Worm (Caenorhabditis elegans) whole organism, L3 larva: ENCODE measurements around the gene R07E5.7.

Experiments used
- ama-1 ChIP-seq: fragments of 150-350 bp; optimal IDR thresholded peaks from 2 replicates; lab custom pipeline; 2018
- ceh-9 ChIP-seq: sonication (generic microtip); optimal IDR thresholded peaks from 2 replicates; lab custom pipeline; 2018; ENCODE audit warnings: missing biosample characterization, missing genetic modification characterization
- egl-27 ChIP-seq: sonication (generic microtip); optimal IDR thresholded peaks from 4 replicates; lab custom pipeline; 2017; ENCODE audit warnings: missing biosample characterization, missing genetic modification reagents, missing genetic modification characterization
- eor-1 ChIP-seq, 2 experiments: fragments of 150-350 bp; optimal IDR thresholded peaks; 2 replicates each; lab custom pipeline; 2014 to 2018; ENCODE audit warnings: missing biosample characterization in 2 of 2, missing genetic modification characterization in 2 of 2
- sea-2 ChIP-seq: fragments of 150-350 bp; sonication (generic microtip); optimal IDR thresholded peaks from 4 replicates; lab custom pipeline; 2014; ENCODE audit warnings: missing biosample characterization, missing genetic modification reagents, missing genetic modification characterization
- unc-62 ChIP-seq: fragments of 150-350 bp; sonication (generic microtip); optimal IDR thresholded peaks from 4 replicates; lab custom pipeline; 2014; ENCODE audit warnings: missing biosample characterization, missing genetic modification reagents, missing genetic modification characterization
- ztf-11 ChIP-seq: fragments of 150-350 bp; optimal IDR thresholded peaks from 2 replicates; lab custom pipeline; 2014; ENCODE audit warnings: missing biosample characterization, missing genetic modification characterization

ce11 chrIII:4390421-4390820 lies 28.5 kb downstream of the R07E5.7 start:
- TF ChIP-seq ceh-9 (tag; lab: Kevin White, UChicago) (no peak), ztf-11 (tag; lab: Kevin White, UChicago) (no peak), sea-2 (GFP tag; lab: Kevin White, UChicago) (no peak), ama-1 (lab: Kevin White, UChicago) (no peak), unc-62 (GFP tag; lab: Kevin White, UChicago) (no peak), egl-27 (tag; lab: Kevin White, UChicago) (no peak), eor-1 (tag; optimal IDR thresholded peaks at IDR 0.05; lab: Kevin White, UChicago) (no peak)
